Fruit fly (Drosophila melanogaster) whole organism, pupa: ENCODE results near the gene Pp2A-29B.
A peak's percentile ranks its signal among the peaks of the same experiment; 100 is the strongest.

ENCODE experiments used
- CG10348 ChIP-seq: fragments of 200-800 bp; sonication (Bioruptor generic); IDR thresholded peaks from 2 replicates; pipeline ENCODE4 v1.3.6; 2022; ENCODE audit warnings: missing biosample characterization, missing genetic modification characterization
- CG12605 ChIP-seq: fragments of 200-800 bp; sonication (Bioruptor generic); IDR thresholded peaks from 2 replicates; pipeline ENCODE4 v1.3.6; 2022; ENCODE audit warnings: missing biosample characterization, missing genetic modification characterization
- CG13204 ChIP-seq: fragments of 200-800 bp; sonication (Bioruptor generic); optimal IDR thresholded peaks from 2 replicates; lab custom pipeline; 2018; ENCODE audit warnings: missing biosample characterization, mild to moderate bottlenecking, missing genetic modification characterization, moderate library complexity
- CG14655 ChIP-seq: fragments of 200-800 bp; sonication (Bioruptor generic); optimal IDR thresholded peaks from 3 replicates; lab custom pipeline; 2017; ENCODE audit warnings: mild to moderate bottlenecking, missing biosample characterization, missing genetic modification reagents, missing genetic modification characterization
- CG15710 ChIP-seq: fragments of 200-800 bp; sonication (Bioruptor generic); optimal IDR thresholded peaks from 2 replicates; lab custom pipeline; 2018; ENCODE audit warnings: missing biosample characterization, mild to moderate bottlenecking, missing genetic modification characterization, moderate library complexity
- CG17806 ChIP-seq: fragments of 200-800 bp; sonication (Bioruptor generic); optimal IDR thresholded peaks from 2 replicates; lab custom pipeline; 2018; ENCODE audit warnings: missing biosample characterization, mild to moderate bottlenecking, missing genetic modification characterization, moderate library complexity
- CG32121 ChIP-seq: fragments of 200-800 bp; sonication (Bioruptor generic); IDR thresholded peaks from 2 replicates; pipeline ENCODE4 v1.3.6; 2022; ENCODE audit warnings: missing biosample characterization, missing genetic modification characterization
- CG34367 ChIP-seq: fragments of 200-800 bp; sonication (Bioruptor generic); optimal IDR thresholded peaks from 2 replicates; lab custom pipeline; 2018; ENCODE audit warnings: missing biosample characterization, mild to moderate bottlenecking, missing genetic modification characterization
- CG4496 ChIP-seq: fragments of 200-800 bp; sonication (Bioruptor generic); IDR thresholded peaks from 3 replicates; pipeline ENCODE4 v1.3.6; 2022; ENCODE audit warnings: missing biosample characterization, missing genetic modification characterization
- CG8159 ChIP-seq: fragments of 200-800 bp; sonication (Bioruptor generic); optimal IDR thresholded peaks from 3 replicates; lab custom pipeline; 2018; ENCODE audit warnings: missing biosample characterization, mild to moderate bottlenecking, missing genetic modification characterization, moderate library complexity
- CG8301 ChIP-seq: fragments of 200-800 bp; sonication (Bioruptor generic); optimal IDR thresholded peaks from 2 replicates; lab custom pipeline; 2018; ENCODE audit warnings: missing biosample characterization, mild to moderate bottlenecking, missing genetic modification characterization
- CG9948 ChIP-seq: fragments of 200-800 bp; sonication (Bioruptor generic); optimal IDR thresholded peaks from 2 replicates; lab custom pipeline; 2018; ENCODE audit warnings: missing biosample characterization, mild to moderate bottlenecking, missing genetic modification characterization, moderate library complexity
- D1 ChIP-seq: fragments of 200-800 bp; sonication (Bioruptor generic); optimal IDR thresholded peaks from 2 replicates; lab custom pipeline; 2018; ENCODE audit warnings: missing biosample characterization, mild to moderate bottlenecking, missing genetic modification characterization, moderate library complexity
- EcR ChIP-seq: fragments of 200-800 bp; sonication (Bioruptor generic); optimal IDR thresholded peaks from 3 replicates; lab custom pipeline; 2019; ENCODE audit warnings: missing biosample characterization, missing genetic modification characterization, mild to moderate bottlenecking, moderate library complexity, missing genetic modification reagents
- Ets98B ChIP-seq: fragments of 200-800 bp; sonication (Bioruptor generic); IDR thresholded peaks from 2 replicates; pipeline ENCODE4 v1.3.6; 2022; ENCODE audit warnings: missing biosample characterization, missing genetic modification characterization
- Pif1A ChIP-seq: fragments of 200-800 bp; sonication (Bioruptor generic); optimal IDR thresholded peaks from 3 replicates; lab custom pipeline; 2016; ENCODE audit warnings: missing biosample characterization, missing genetic modification characterization
- Pif1B ChIP-seq: fragments of 200-800 bp; sonication (Bioruptor generic); optimal IDR thresholded peaks from 3 replicates; lab custom pipeline; 2016; ENCODE audit warnings: missing biosample characterization, missing genetic modification characterization
- Snoo ChIP-seq: fragments of 200-800 bp; sonication (Bioruptor generic); optimal IDR thresholded peaks from 3 replicates; lab custom pipeline; 2017; ENCODE audit warnings: missing biosample characterization, mild to moderate bottlenecking, missing genetic modification characterization, inconsistent platforms
- fd96Ca ChIP-seq: fragments of 200-800 bp; sonication (Bioruptor generic); IDR thresholded peaks from 3 replicates; pipeline ENCODE4 v1.3.6; 2022; ENCODE audit warnings: missing biosample characterization, missing genetic modification characterization
- gl ChIP-seq: fragments of 200-800 bp; sonication (Bioruptor generic); optimal IDR thresholded peaks from 2 replicates; lab custom pipeline; 2018; ENCODE audit warnings: missing biosample characterization, mild to moderate bottlenecking, missing genetic modification characterization
- rn ChIP-seq: fragments of 200-800 bp; sonication (Bioruptor generic); IDR thresholded peaks from 2 replicates; pipeline ENCODE4 v1.3.6; 2022; ENCODE audit warnings: missing biosample characterization, missing genetic modification characterization

Gene Pp2A-29B

dm6 chr2L:8417562-8417961, 51.7 kb downstream of the Pp2A-29B start:
- TF ChIP-seq CG15710 (no peak), CG8301 (no peak), Pif1B (GFP tag; lab: Kevin White, UChicago) (no peak), Pif1A (GFP tag; lab: Kevin White, UChicago) (no peak), CG10348 (GFP tag; lab: Robert Waterston, UW) (no peak), D1 (no peak), Snoo (tag; lab: Kevin White, UChicago) (no peak), CG9948 (tag; lab: Kevin White, UChicago) (no peak), fd96Ca (GFP tag; lab: Robert Waterston, UW) (no peak), EcR (GFP tag; lab: Kevin White, UChicago) (no peak), CG4496 (GFP tag; lab: Robert Waterston, UW) (no peak)

dm6 chr2L:8418113-8418885, 52.5 kb downstream of the Pp2A-29B start:
- TF ChIP-seq CG13204 (GFP tag; lab: Kevin White, UChicago) (peak; percentile 18), Snoo (tag; lab: Kevin White, UChicago) (no peak), CG32121 (no peak), CG4496 (GFP tag; lab: Robert Waterston, UW) (no peak), CG10348 (GFP tag; lab: Robert Waterston, UW) (no peak), gl (tag; lab: Kevin White, UChicago) (peak; percentile 44)

dm6 chr2L:8419382-8419940, 53.6 kb downstream of the Pp2A-29B start:
- TF ChIP-seq CG10348 (GFP tag; lab: Robert Waterston, UW) (no peak), CG17806 (tag; lab: Kevin White, UChicago) (no peak), CG12605 (GFP tag; lab: Robert Waterston, UW) (0 out of 2 replicates have a peak, but pooled peaks have one; percentile 18), CG8159 (no peak), EcR (GFP tag; lab: Kevin White, UChicago) (peak; percentile 94), D1 (no peak), CG34367 (tag; lab: Kevin White, UChicago) (no peak), fd96Ca (GFP tag; lab: Robert Waterston, UW) (no peak), CG14655 (GFP tag; lab: Kevin White, UChicago) (peak; percentile 1), rn (no peak), Snoo (tag; lab: Kevin White, UChicago) (no peak), gl (tag; lab: Kevin White, UChicago) (peak; percentile 58), CG8301 (no peak), CG32121 (no peak), Pif1A (GFP tag; lab: Kevin White, UChicago) (no peak), CG15710 (peak; percentile 28), Pif1B (GFP tag; lab: Kevin White, UChicago) (no peak), CG13204 (GFP tag; lab: Kevin White, UChicago) (peak; percentile 75), CG9948 (tag; lab: Kevin White, UChicago) (no peak), CG4496 (GFP tag; lab: Robert Waterston, UW) (peak; percentile 43; the same call in 1 of the 3 replicates), Ets98B (GFP tag; lab: Robert Waterston, UW) (no peak)
